Worm (Caenorhabditis elegans): Measurements from ENCODE around the gene cyp-34A10.

The cyp-34A10 gene

ce11 chrV:3927522-3927921 is 45.3 kb downstream of the cyp-34A10 start:
- TF ChIP-seq R02D3.7 (tag; optimal IDR thresholded peaks at IDR 0.05) (no peak), set-16 (GFP tag; IDR thresholded peaks at IDR 0.05) (peak; percentile 92), madf-5 (GFP tag; IDR thresholded peaks at IDR 0.05) (0 out of 4 replicates have a peak, but pooled peaks of 1 of the 2 experiments have one; percentile 8), nhr-111 (GFP tag; optimal IDR thresholded peaks at IDR 0.05) (no peak)

DNA sequence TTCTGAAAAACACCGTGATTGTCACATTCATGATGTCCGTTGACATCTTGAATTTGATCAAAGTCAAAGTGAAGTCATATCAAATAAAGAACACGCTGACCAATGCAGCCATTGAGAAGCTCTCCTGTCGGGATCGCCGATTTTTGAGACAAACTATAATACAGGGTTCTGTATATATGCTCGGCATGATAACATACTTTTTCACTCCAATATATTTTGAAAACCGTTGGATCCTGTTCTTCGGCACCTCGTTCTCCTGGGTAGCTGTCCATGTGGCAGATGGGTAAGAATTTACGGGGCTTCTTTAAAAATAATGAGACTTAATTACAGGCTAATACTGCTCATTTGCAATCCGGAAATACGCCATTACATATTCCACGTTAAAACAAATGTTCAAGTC is 50.2 kb downstream of the cyp-34A10 start:
- TF ChIP-seq rbr-2 (tag; optimal IDR thresholded peaks at IDR 0.05) (no peak), unc-62 (GFP tag; optimal IDR thresholded peaks at IDR 0.05 in 1 of 2) (peak in 1 of 2 experiments; percentile 97), unc-62 (tag; optimal IDR thresholded peaks at IDR 0.05) (no peak), daf-19 (GFP tag; conservative IDR thresholded peaks at IDR 0.05) (no peak), dve-1 (tag; optimal IDR thresholded peaks at IDR 0.05; ENCODE audit: insufficient read depth) (no peak), lin-29 (GFP tag; IDR thresholded peaks at IDR 0.05) (no peak)

ce11 chrV:3921635-3922034 is 51.2 kb downstream of the cyp-34A10 start, which contains the start of gene srx-65:
srx-65 (plus strand) TSS chrV:3921935.
- TF ChIP-seq pha-4 (GFP tag; IDR thresholded peaks at IDR 0.05) (no peak), pha-4 (tag; optimal IDR thresholded peaks at IDR 0.05) (no peak)
